Fruit fly (Drosophila melanogaster) whole organism, embryonic: Measurements from ENCODE around the gene cno.

Source experiments
- Aef1 ChIP-seq: fragments of 200-800 bp; sonication (Bioruptor generic); IDR thresholded peaks from 3 replicates; pipeline ENCODE4 v1.3.6; 2022; ENCODE audit warnings: missing biosample characterization, missing genetic modification characterization
- Atf-2 ChIP-seq: fragments of 200-800 bp; sonication (Bioruptor generic); optimal IDR thresholded peaks from 2 replicates; lab custom pipeline; 2016; ENCODE audit warnings: missing biosample characterization, missing genetic modification characterization
- B-H1 ChIP-seq: fragments of 200-800 bp; sonication (Bioruptor generic); IDR thresholded peaks from 3 replicates; pipeline ENCODE4 v1.3.6; 2022; ENCODE audit warnings: missing biosample characterization, missing genetic modification characterization
- BtbVII ChIP-seq: fragments of 200-800 bp; sonication (Bioruptor generic); optimal IDR thresholded peaks from 3 replicates; lab custom pipeline; 2017; ENCODE audit warnings: missing biosample characterization, mild to moderate bottlenecking, missing genetic modification characterization
- CG11723 ChIP-seq: fragments of 200-800 bp; sonication (Bioruptor generic); optimal IDR thresholded peaks from 2 replicates; lab custom pipeline; 2017; ENCODE audit warnings: missing biosample characterization, mild to moderate bottlenecking, missing genetic modification characterization
- CG13894 ChIP-seq: fragments of 200-800 bp; sonication (Bioruptor generic); optimal IDR thresholded peaks from 3 replicates; lab custom pipeline; 2018; ENCODE audit warnings: missing biosample characterization, mild to moderate bottlenecking, missing genetic modification characterization, moderate library complexity
- CG14050 ChIP-seq: fragments of 200-800 bp; sonication (Bioruptor generic); IDR thresholded peaks from 3 replicates; pipeline ENCODE4 v1.3.6; 2022; ENCODE audit warnings: missing biosample characterization, missing genetic modification characterization
- CG14965 ChIP-seq: fragments of 200-800 bp; sonication (Bioruptor generic); optimal IDR thresholded peaks from 2 replicates; lab custom pipeline; 2016; ENCODE audit warnings: missing biosample characterization, missing genetic modification characterization, borderline replicate concordance
- CG15601 ChIP-seq: fragments of 200-800 bp; sonication (Bioruptor generic); optimal IDR thresholded peaks from 3 replicates; lab custom pipeline; 2019; ENCODE audit warnings: missing biosample characterization, mild to moderate bottlenecking, missing genetic modification characterization, moderate library complexity
- CG17359 ChIP-seq: fragments of 200-800 bp; sonication (Bioruptor generic); optimal IDR thresholded peaks from 3 replicates; lab custom pipeline; 2018; ENCODE audit warnings: missing biosample characterization, mild to moderate bottlenecking, missing genetic modification characterization, moderate library complexity
- CG2202 ChIP-seq: fragments of 200-800 bp; sonication (Bioruptor generic); optimal IDR thresholded peaks from 2 replicates; lab custom pipeline; 2018; ENCODE audit warnings: missing biosample characterization, mild to moderate bottlenecking, missing genetic modification characterization
- CG2875 ChIP-seq: fragments of 200-800 bp; sonication (Bioruptor generic); optimal IDR thresholded peaks from 2 replicates; lab custom pipeline; 2017; ENCODE audit warnings: missing biosample characterization, mild to moderate bottlenecking, missing genetic modification characterization, missing genetic modification reagents
- CG6813 ChIP-seq: fragments of 200-800 bp; sonication (Bioruptor generic); optimal IDR thresholded peaks from 2 replicates; lab custom pipeline; 2017; ENCODE audit warnings: missing biosample characterization, missing genetic modification characterization, mild to moderate bottlenecking, moderate library complexity, missing genetic modification reagents
- CG7745 ChIP-seq: fragments of 200-800 bp; sonication (Bioruptor generic); optimal IDR thresholded peaks from 2 replicates; lab custom pipeline; 2018; ENCODE audit warnings: missing biosample characterization, mild to moderate bottlenecking, missing genetic modification characterization, moderate library complexity
- CG8281 ChIP-seq: fragments of 200-800 bp; sonication (Bioruptor generic); optimal IDR thresholded peaks from 2 replicates; lab custom pipeline; 2018; ENCODE audit warnings: missing biosample characterization, mild to moderate bottlenecking, missing genetic modification characterization, moderate library complexity
- CG8359 ChIP-seq: fragments of 200-800 bp; sonication (Bioruptor generic); optimal IDR thresholded peaks from 2 replicates; lab custom pipeline; 2017; ENCODE audit warnings: missing biosample characterization, mild to moderate bottlenecking, missing genetic modification characterization, borderline replicate concordance
- CG9437 ChIP-seq: fragments of 200-800 bp; sonication (Bioruptor generic); optimal IDR thresholded peaks from 2 replicates; lab custom pipeline; 2018; ENCODE audit warnings: missing biosample characterization, mild to moderate bottlenecking, missing genetic modification characterization
- CkIIα-i1 ChIP-seq: fragments of 200-800 bp; sonication (Bioruptor generic); IDR thresholded peaks from 2 replicates; pipeline ENCODE4 v1.3.6; 2022; ENCODE audit warnings: missing biosample characterization, missing genetic modification characterization
- D ChIP-seq, 2 experiments: fragments of 200-800 bp in 1 of 2; fragments of >200 bp in 1 of 2; sonication (Bioruptor generic) in 1 of 2; optimal IDR thresholded peaks; 2 replicates in 1 of 2; 3 replicates in 1 of 2; lab custom pipeline; 2017; ENCODE audit warnings: mild to moderate bottlenecking in 1 of 2, missing biosample characterization in 1 of 2, missing genetic modification characterization in 1 of 2, missing genetic modification reagents in 1 of 2
- Dek ChIP-seq: fragments of 200-800 bp; sonication (Bioruptor generic); optimal IDR thresholded peaks from 3 replicates; lab custom pipeline; 2019; ENCODE audit warnings: missing biosample characterization, mild to moderate bottlenecking, missing genetic modification characterization, moderate library complexity
- Dip3 ChIP-seq: fragments of 200-800 bp; sonication (Bioruptor generic); optimal IDR thresholded peaks from 3 replicates; lab custom pipeline; 2016; ENCODE audit warnings: missing biosample characterization, missing genetic modification characterization
- Gug ChIP-seq: fragments of 200-800 bp; sonication (Bioruptor generic); IDR thresholded peaks from 4 replicates; pipeline ENCODE4 v1.3.6; 2022; ENCODE audit warnings: missing biosample characterization, missing genetic modification characterization
- Jarid2 ChIP-seq: fragments of 200-800 bp; sonication (Bioruptor generic); optimal IDR thresholded peaks from 3 replicates; lab custom pipeline; 2017; ENCODE audit warnings: mild to moderate bottlenecking, missing biosample characterization, missing genetic modification reagents, missing genetic modification characterization
- Max ChIP-seq: fragments of 200-800 bp; sonication (Bioruptor generic); optimal IDR thresholded peaks from 2 replicates; lab custom pipeline; 2016; ENCODE audit warnings: missing biosample characterization, mild to moderate bottlenecking, missing genetic modification characterization
- Med ChIP-seq: fragments of 200-800 bp; sonication (Bioruptor generic); peaks from one replicate; lab custom pipeline; 2016; ENCODE audit warnings: missing biosample characterization, missing genetic modification characterization, mild to moderate bottlenecking, inconsistent platforms, moderate library complexity
- Neu2 ChIP-seq: fragments of 200-800 bp; sonication (Bioruptor generic); optimal IDR thresholded peaks from 3 replicates; lab custom pipeline; 2016; ENCODE audit warnings: missing biosample characterization, missing genetic modification characterization, borderline replicate concordance
- Oaz ChIP-seq: fragments of 200-800 bp; sonication (Bioruptor generic); IDR thresholded peaks from 2 replicates; pipeline ENCODE4 v1.3.6; 2022; ENCODE audit warnings: missing biosample characterization, missing genetic modification characterization
- Sry-β ChIP-seq: fragments of 200-800 bp; sonication (Bioruptor generic); optimal IDR thresholded peaks from 2 replicates; lab custom pipeline; 2018; ENCODE audit warnings: missing biosample characterization, mild to moderate bottlenecking, missing genetic modification characterization, moderate library complexity
- ab ChIP-seq: fragments of 200-800 bp; sonication (Bioruptor generic); optimal IDR thresholded peaks from 2 replicates; lab custom pipeline; 2016; ENCODE audit warnings: missing biosample characterization, missing genetic modification characterization
- bigmax ChIP-seq: fragments of 200-800 bp; sonication (Bioruptor generic); optimal IDR thresholded peaks from 2 replicates; lab custom pipeline; 2018; ENCODE audit warnings: missing biosample characterization, mild to moderate bottlenecking, missing genetic modification characterization
- cas ChIP-seq: fragments of 200-800 bp; sonication (Bioruptor generic); IDR thresholded peaks from 2 replicates; pipeline ENCODE4 v1.3.6; 2022; ENCODE audit warnings: missing biosample characterization, missing genetic modification characterization
- chm ChIP-seq: fragments of 200-800 bp; sonication (Bioruptor generic); IDR thresholded peaks from 2 replicates; pipeline ENCODE4 v1.3.6; 2022; ENCODE audit warnings: missing biosample characterization, missing genetic modification characterization
- chn ChIP-seq: fragments of 200-800 bp; sonication (Bioruptor generic); optimal IDR thresholded peaks from 2 replicates; lab custom pipeline; 2016; ENCODE audit warnings: missing biosample characterization, missing genetic modification characterization
- ci ChIP-seq: fragments of 200-800 bp; sonication (Bioruptor generic); IDR thresholded peaks from 3 replicates; pipeline ENCODE4 v1.3.6; 2022; ENCODE audit warnings: missing biosample characterization, missing genetic modification characterization
- dpn ChIP-seq, 2 experiments: fragments of 200-800 bp; sonication (Bioruptor generic); optimal IDR thresholded peaks; 3 replicates each; lab custom pipeline; 2016; ENCODE audit warnings: missing biosample characterization in 2 of 2, missing genetic modification characterization in 2 of 2
- gem ChIP-seq: fragments of 200-800 bp; sonication (Bioruptor generic); optimal IDR thresholded peaks from 2 replicates; lab custom pipeline; 2019; ENCODE audit warnings: missing biosample characterization, mild to moderate bottlenecking, missing genetic modification characterization, moderate library complexity
- lab ChIP-seq: fragments of 200-800 bp; sonication (Bioruptor generic); optimal IDR thresholded peaks from 3 replicates; lab custom pipeline; 2017; ENCODE audit warnings: missing biosample characterization, missing genetic modification characterization, mild to moderate bottlenecking, moderate library complexity, missing genetic modification reagents
- mam ChIP-seq: fragments of 200-800 bp; sonication (Bioruptor generic); optimal IDR thresholded peaks from 3 replicates; lab custom pipeline; 2016; ENCODE audit warnings: missing biosample characterization, missing genetic modification characterization
- mirr ChIP-seq: fragments of 200-800 bp; sonication (Bioruptor generic); optimal IDR thresholded peaks from 3 replicates; lab custom pipeline; 2018; ENCODE audit warnings: missing biosample characterization, mild to moderate bottlenecking, missing genetic modification characterization
- pfk ChIP-seq: fragments of 200-800 bp; sonication (Bioruptor generic); optimal IDR thresholded peaks from 2 replicates; lab custom pipeline; 2018; ENCODE audit warnings: missing biosample characterization, mild to moderate bottlenecking, missing genetic modification characterization, moderate library complexity
- prd ChIP-seq, 3 experiments: fragments of >200 bp in 2 of 3; fragments of 200-800 bp in 1 of 3; sonication (Bioruptor generic) in 1 of 3; optimal IDR thresholded peaks in 2 of 3; IDR thresholded peaks in 1 of 3; 2 replicates in 2 of 3; 3 replicates in 1 of 3; pipeline versions ENCODE4 v1.3.6 to Lab custom; 2017 to 2022; ENCODE audit warnings: missing biosample characterization in 1 of 3, missing genetic modification characterization in 1 of 3
- ranshi ChIP-seq: fragments of 200-800 bp; sonication (Bioruptor generic); IDR thresholded peaks from 2 replicates; pipeline ENCODE4 v1.3.6; 2022; ENCODE audit warnings: missing biosample characterization, missing genetic modification characterization
- sim ChIP-seq: fragments of 200-800 bp; sonication (Bioruptor generic); IDR thresholded peaks from 2 replicates; pipeline ENCODE4 v1.3.6; 2022; ENCODE audit warnings: missing biosample characterization, missing genetic modification characterization
- tx ChIP-seq: fragments of 200-800 bp; sonication (Bioruptor generic); optimal IDR thresholded peaks from 2 replicates; lab custom pipeline; 2016; ENCODE audit warnings: missing biosample characterization, missing genetic modification characterization
- unc-4 ChIP-seq: fragments of 200-800 bp; sonication (Bioruptor generic); IDR thresholded peaks from 2 replicates; pipeline ENCODE4 v1.3.6; 2022; ENCODE audit warnings: missing biosample characterization, missing genetic modification characterization; ENCODE audit not compliant: partially characterized antibody
- vvl ChIP-seq: fragments of 200-800 bp; sonication (Bioruptor generic); IDR thresholded peaks from 2 replicates; pipeline ENCODE4 v1.3.6; 2022; ENCODE audit warnings: missing biosample characterization, missing genetic modification characterization
- z ChIP-seq: fragments of 200-800 bp; sonication (Bioruptor generic); IDR thresholded peaks from 3 replicates; pipeline ENCODE4 v1.3.6; 2022; ENCODE audit warnings: missing biosample characterization, missing genetic modification characterization

cno gene

dm6 chr3R:5256462-5257146 is 39.3 kb upstream of the cno start, which contains the start of the genes Enoph and Hph (continued):
- TF ChIP-seq lab (GFP tag; lab: Kevin White, UChicago) (peak; percentile 62), Jarid2 (peak; percentile 27), gem (tag; lab: Kevin White, UChicago) (peak; percentile 76), pfk (GFP tag; lab: Kevin White, UChicago) (no peak), CG9437 (GFP tag; lab: Kevin White, UChicago) (peak; percentile 61), CG13894 (tag; lab: Kevin White, UChicago) (peak; percentile 52), ci (no peak), CG8281 (tag; lab: Kevin White, UChicago) (no peak), sim (GFP tag; lab: Robert Waterston, UW) (no peak), CG15601 (peak; percentile 57), CG14965 (GFP tag; lab: Kevin White, UChicago) (no peak), prd (optimal IDR thresholded peaks at IDR 0.05; lab: Kevin White, UChicago) (no peak), prd (GFP tag; IDR thresholded peaks at IDR 0.05; lab: Robert Waterston, UW) (peak; percentile 74), CG2202 (no peak), Dip3 (GFP tag; lab: Kevin White, UChicago) (peak; percentile 58), D (optimal IDR thresholded peaks at IDR 0.05; lab: Kevin White, UChicago) (no peak), D (GFP tag; optimal IDR thresholded peaks at IDR 0.05; lab: Kevin White, UChicago) (peak; percentile 20), CG2875 (no peak), ranshi (no peak; the same call in 1 of the 2 replicates), B-H1 (GFP tag; lab: Robert Waterston, UW) (no peak), CG7745 (tag; lab: Kevin White, UChicago) (no peak), mirr (GFP tag; lab: Kevin White, UChicago) (no peak), CG6813 (GFP tag; lab: Kevin White, UChicago) (no peak), unc-4 (GFP tag; lab: Robert Waterston, UW) (peak; percentile 71; the same call in 1 of the 2 replicates), CG11723 (GFP tag; lab: Kevin White, UChicago) (peak; percentile 39), CG17359 (tag; lab: Kevin White, UChicago) (peak; percentile 58), Max (peak; percentile 66), tx (GFP tag; lab: Kevin White, UChicago) (peak; percentile 51), Med (GFP tag; lab: Kevin White, UChicago) (peak; percentile 88), CkIIα-i1 (no peak), z (GFP tag; lab: Robert Waterston, UW) (no peak), chm (0 out of 2 replicates have a peak, but pooled peaks have one; percentile 30), Gug (GFP tag; lab: Robert Waterston, UW) (peak; percentile 52; the same call in 1 of the 4 replicates), BtbVII (GFP tag; lab: Kevin White, UChicago) (peak; percentile 47), CG8359 (GFP tag; lab: Kevin White, UChicago) (peak; percentile 13), Aef1 (GFP tag; lab: Robert Waterston, UW) (peak; percentile 55; the same call in 2 of the 3 replicates), vvl (GFP tag; lab: Robert Waterston, UW) (0 out of 2 replicates have a peak, but pooled peaks have one; percentile 44), mam (GFP tag; lab: Kevin White, UChicago) (peak; percentile 73), Neu2 (GFP tag; lab: Kevin White, UChicago) (no peak), Dek (tag; lab: Kevin White, UChicago) (peak; percentile 36), chn (GFP tag; lab: Kevin White, UChicago) (peak; percentile 11), bigmax (GFP tag; lab: Kevin White, UChicago) (no peak), Atf-2 (GFP tag; lab: Kevin White, UChicago) (peak; percentile 1), Sry-β (peak; percentile 46), cas (GFP tag; lab: Robert Waterston, UW) (no peak), CG14050 (no peak), dpn (GFP tag; optimal IDR thresholded peaks at IDR 0.05; lab: Kevin White, UChicago) (peak; percentile 64 to 71), Oaz (GFP tag; lab: Robert Waterston, UW) (peak; percentile 46; the same call in 1 of the 2 replicates), ab (GFP tag; lab: Kevin White, UChicago) (no peak)
